Fruit fly (Drosophila melanogaster): ENCODE data around the gene mus302.

DNA sequence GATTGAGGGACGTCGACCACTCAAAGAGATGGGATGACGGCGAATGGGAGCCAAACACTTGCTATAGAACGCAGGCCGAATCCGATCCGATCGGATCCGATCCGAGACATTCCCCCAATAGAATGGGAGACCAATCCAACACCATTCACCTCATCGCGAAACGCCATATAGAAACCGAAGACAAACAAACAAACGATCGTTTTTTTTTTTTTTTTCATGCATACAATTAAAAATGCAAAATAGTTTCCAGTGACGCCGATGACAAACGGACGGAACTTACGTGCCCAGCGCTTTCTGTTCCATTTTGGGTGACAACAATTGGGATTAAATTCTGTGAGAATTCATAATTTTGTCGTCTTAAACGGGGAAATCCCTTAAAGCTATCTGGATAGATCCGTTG is 34.4 kb upstream of the mus302 start:
- TF ChIP-seq CG1621 (tag; optimal IDR thresholded peaks at IDR 0.05), result no peak
- no peak for TF ChIP-seq Smox (GFP tag; optimal IDR thresholded peaks at IDR 0.05)
- no peak for TF ChIP-seq Gug (GFP tag; IDR thresholded peaks at IDR 0.05)

Measured in whole organism, prepupa.